Worm (Caenorhabditis elegans) whole organism, young adult: Measurements from ENCODE around the gene fbxa-14.

Experiments
- F55B11.4 ChIP-seq: sonication (generic microtip); optimal IDR thresholded peaks from 2 replicates; lab custom pipeline; 2016; ENCODE audit warnings: missing compliant biosample characterization, missing genetic modification characterization, borderline replicate concordance; ENCODE audit not compliant: insufficient read depth
- T26A5.8 ChIP-seq: sonication (generic microtip); optimal IDR thresholded peaks from 2 replicates; lab custom pipeline; 2016; ENCODE audit warnings: missing genetic modification characterization, missing compliant biosample characterization
- ama-1 ChIP-seq, 3 experiments: fragments of 150-350 bp in 1 of 3; sonication (generic microtip) in 2 of 3; optimal IDR thresholded peaks; 2 replicates each; lab custom pipeline; 2014 to 2018; ENCODE audit warnings: missing biosample characterization in 2 of 3, missing genetic modification characterization in 2 of 3, missing genetic modification reagents in 2 of 3
- egl-44 ChIP-seq: fragments of 200-800 bp; sonication (Bioruptor generic); IDR thresholded peaks from 2 replicates; pipeline ENCODE4 v1.3.6; 2022; ENCODE audit warnings: missing genetic modification reagents, missing genetic modification characterization, missing compliant biosample characterization
- gei-17 ChIP-seq: fragments of 200-800 bp; sonication (Bioruptor generic); optimal IDR thresholded peaks from 2 replicates; lab custom pipeline; 2018; ENCODE audit warnings: mild to moderate bottlenecking, missing genetic modification characterization, missing compliant biosample characterization
- pha-4 ChIP-seq: fragments of 150-350 bp; sonication (generic microtip); optimal IDR thresholded peaks from 2 replicates; lab custom pipeline; 2014; ENCODE audit warnings: missing biosample characterization, missing genetic modification reagents, missing genetic modification characterization
- sea-2 ChIP-seq: fragments of 200-800 bp; sonication (Bioruptor generic); IDR thresholded peaks from 2 replicates; pipeline ENCODE4 v1.3.6; 2022; ENCODE audit warnings: missing genetic modification characterization, missing compliant biosample characterization
- unc-62 ChIP-seq: fragments of 150-350 bp; optimal IDR thresholded peaks from 2 replicates; lab custom pipeline; 2014; ENCODE audit warnings: missing biosample characterization, missing genetic modification reagents, missing genetic modification characterization

ce11 chrIII:1345694-1346093 lies 21.3 kb upstream of the fbxa-14 start, which contains the start of gene Y82E9BL.6:
- TF ChIP-seq gei-17 (GFP tag; lab: Kevin White, UChicago): no peak
- no peak for TF ChIP-seq unc-62 (GFP tag; lab: Kevin White, UChicago)
- no peak for TF ChIP-seq pha-4
- no peak for TF ChIP-seq T26A5.8 (tag; lab: Kevin White, UChicago)
- TF ChIP-seq F55B11.4 (tag; lab: Kevin White, UChicago): no peak
- no peak for TF ChIP-seq egl-44 (GFP tag; lab: Robert Waterston, UW)
- TF ChIP-seq ama-1 (optimal IDR thresholded peaks at IDR 0.05; lab: Kevin White, UChicago): no peak
- no peak for TF ChIP-seq ama-1 (GFP tag; optimal IDR thresholded peaks at IDR 0.05; lab: Kevin White, UChicago)
- TF ChIP-seq sea-2: no peak
